Fruit fly (Drosophila melanogaster): ENCODE measurements around the gene CG42762.
A peak's percentile ranks its signal among the peaks of the same experiment; 100 is the strongest.

The CG42762 gene

dm6 chr2L:8129996-8130641 is 13.7 kb downstream of the CG42762 start:
- TF ChIP-seq CG8319 (GFP tag; optimal IDR thresholded peaks at IDR 0.05) (no peak), vri (GFP tag; optimal IDR thresholded peaks at IDR 0.05) (peak; percentile 5)

dm6 chr2L:8128911-8129310 is 14.9 kb downstream of the CG42762 start:
- TF ChIP-seq CG8119 (GFP tag; IDR thresholded peaks at IDR 0.05) = no peak
- no peak for TF ChIP-seq CG3032 (tag; optimal IDR thresholded peaks at IDR 0.05)
- no peak for TF ChIP-seq Sox15 (GFP tag; optimal IDR thresholded peaks at IDR 0.05)

dm6 chr2L:8126849-8127602 is 16.8 kb downstream of the CG42762 start, which contains the start of the genes CG12375 and CG8668:
Gene CG12375 (minus strand): TSS chr2L:8126890.
Gene CG8668 (plus strand): TSS chr2L:8127001.
- TF ChIP-seq Eip78C (GFP tag) (peak; percentile 59), lz (GFP tag; optimal IDR thresholded peaks at IDR 0.05) (no peak), CG1621 (tag; optimal IDR thresholded peaks at IDR 0.05) (no peak), CG8119 (GFP tag; IDR thresholded peaks at IDR 0.05) (no peak), CG6792 (GFP tag; optimal IDR thresholded peaks at IDR 0.05) (no peak), CG6163 (GFP tag; IDR thresholded peaks at IDR 0.05) (0 out of 3 replicates have a peak, but pooled peaks have one; percentile 9), esn (GFP tag; optimal IDR thresholded peaks at IDR 0.05) (peak; percentile 29), svp (GFP tag) (no peak), CG6854 (GFP tag; optimal IDR thresholded peaks at IDR 0.05) (peak; percentile 11), Eip93F (GFP tag; optimal IDR thresholded peaks at IDR 0.05) (peak; percentile 9), CG32006 (GFP tag; optimal IDR thresholded peaks at IDR 0.05) (no peak)

DNA sequence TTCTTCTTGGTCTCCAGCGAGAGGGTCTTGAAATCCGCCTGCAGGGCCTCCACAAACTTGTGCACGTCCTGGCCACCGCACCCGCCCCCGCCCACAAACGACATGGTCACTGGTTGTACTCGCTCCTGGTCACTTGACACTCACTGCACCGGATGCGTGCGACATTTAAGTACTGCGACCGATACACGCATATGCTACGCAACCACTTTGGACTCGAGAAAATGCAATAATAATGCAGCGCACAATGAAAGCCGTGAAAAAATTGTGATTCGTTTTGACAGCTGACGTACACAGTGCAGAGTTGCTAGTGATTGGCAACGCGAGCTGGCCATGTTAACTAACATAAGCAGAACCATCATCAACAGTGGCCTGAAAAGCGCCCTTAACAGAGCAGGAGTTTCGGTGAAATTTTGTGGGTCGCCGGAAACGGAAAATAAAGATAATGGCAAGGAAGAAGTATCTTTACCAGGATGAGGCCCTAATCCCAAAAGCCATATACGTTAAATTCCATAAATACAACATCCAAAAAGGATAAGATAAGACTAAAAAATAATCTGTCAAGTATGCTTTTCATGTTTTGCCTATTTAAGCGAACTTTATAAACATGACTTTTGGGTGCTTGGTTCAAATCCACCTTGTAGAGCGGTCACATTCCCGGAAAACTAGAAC is 20.0 kb downstream of the CG42762 start, which contains the start of the genes mon2 and CG8673:
TSS of gene mon2 (minus strand) at position 300 of the 669 bp plus-strand sequence.
TSS of gene CG8673 (plus strand) at position 619 of the 669 bp plus-strand sequence.
- TF ChIP-seq achi (GFP tag; optimal IDR thresholded peaks at IDR 0.05) (peak; percentile 98), CG6163 (GFP tag; IDR thresholded peaks at IDR 0.05) (0 out of 3 replicates have a peak, but pooled peaks have one; percentile 24), CG9139 (GFP tag; optimal IDR thresholded peaks at IDR 0.05) (no peak)

dm6 chr2L:8116632-8117193 is 27.1 kb downstream of the CG42762 start:
- no peak for TF ChIP-seq cyc (GFP tag; optimal IDR thresholded peaks at IDR 0.05)
- no peak for TF ChIP-seq Blimp-1 (GFP tag; optimal IDR thresholded peaks at IDR 0.05)
- TF ChIP-seq Hr38 (GFP tag; optimal IDR thresholded peaks at IDR 0.05) = no peak
- TF ChIP-seq acj6 (GFP tag; optimal IDR thresholded peaks at IDR 0.05) = no peak
- peak; percentile 46 for TF ChIP-seq Eip78C (GFP tag)

dm6 chr2L:8110549-8111438 is 33.1 kb downstream of the CG42762 start:
- TF ChIP-seq Hr39 (GFP tag; optimal IDR thresholded peaks at IDR 0.05) (no peak), CG10669 (GFP tag; optimal IDR thresholded peaks at IDR 0.05) (no peak), CG6808 (GFP tag; optimal IDR thresholded peaks at IDR 0.05) (no peak), CG15336 (GFP tag; IDR thresholded peaks at IDR 0.05) (no peak), Ets21C (GFP tag; optimal IDR thresholded peaks at IDR 0.05) (no peak), CG16779 (tag; optimal IDR thresholded peaks at IDR 0.05) (no peak), CG6792 (GFP tag; optimal IDR thresholded peaks at IDR 0.05) (no peak), fd85E (GFP tag; optimal IDR thresholded peaks at IDR 0.05) (no peak), Ets96B (tag; optimal IDR thresholded peaks at IDR 0.05) (no peak), Sox15 (GFP tag; optimal IDR thresholded peaks at IDR 0.05) (no peak), salr (GFP tag; optimal IDR thresholded peaks at IDR 0.05) (no peak), CG6276 (GFP tag; optimal IDR thresholded peaks at IDR 0.05) (no peak), CG3032 (tag; optimal IDR thresholded peaks at IDR 0.05) (no peak), CG11762 (GFP tag; optimal IDR thresholded peaks at IDR 0.05; ENCODE audit: insufficient read depth) (no peak)
